Worm (Caenorhabditis elegans): ENCODE results near the gene srh-22.

DNA sequence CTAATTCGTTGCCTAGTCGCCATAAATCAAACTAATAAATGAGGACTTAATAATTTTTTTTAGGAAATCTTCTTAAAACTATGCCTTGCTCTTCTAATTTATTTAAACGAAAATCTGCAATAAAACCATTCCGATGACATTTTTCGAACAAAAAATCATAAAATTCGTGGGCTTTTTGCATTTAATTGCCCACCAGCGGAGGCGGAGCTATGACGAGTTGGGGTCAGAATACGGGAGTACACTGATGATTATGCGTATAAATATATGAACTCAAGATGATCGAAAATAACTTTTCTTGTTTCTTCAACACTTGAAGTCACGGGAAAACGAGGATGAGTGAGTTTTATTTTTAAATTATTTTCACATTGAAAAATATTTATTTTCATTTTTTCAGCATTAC is 12.3 kb downstream of the srh-22 start, which contains the start of gene catp-2:
- TF ChIP-seq elt-1 (tag; optimal IDR thresholded peaks at IDR 0.05; ENCODE audit: borderline replicate concordance, insufficient read depth) (no peak), lsy-2 (tag; optimal IDR thresholded peaks at IDR 0.05) (no peak), lin-13 (tag; optimal IDR thresholded peaks at IDR 0.05) (no peak), ceh-43 (GFP tag; optimal IDR thresholded peaks at IDR 0.05) (no peak), ces-1 (GFP tag; optimal IDR thresholded peaks at IDR 0.05) (no peak), unc-39 (tag; optimal IDR thresholded peaks at IDR 0.05) (no peak), blmp-1 (tag; optimal IDR thresholded peaks at IDR 0.05) (no peak), ceh-39 (tag; optimal IDR thresholded peaks at IDR 0.05) (no peak), cnd-1 (tag; optimal IDR thresholded peaks at IDR 0.05) (no peak), ztf-11 (tag; optimal IDR thresholded peaks at IDR 0.05) (no peak), nhr-76 (tag; optimal IDR thresholded peaks at IDR 0.05) (no peak), mab-5 (tag; optimal IDR thresholded peaks at IDR 0.05) (no peak)
